Worm (Caenorhabditis elegans) whole organism, midembryonic: ENCODE data around the gene trmt-10A.
"Not testable (repeated sequence)": the region's sequence is repeated elsewhere in the genome, so short reads cannot be mapped to it uniquely, and the experiment has no call there.

Experiments used
- T22C8.4 ChIP-seq: fragments of 200-800 bp; sonication (Bioruptor generic); IDR thresholded peaks from 2 replicates; pipeline ENCODE4 v1.3.6; 2022; ENCODE audit warnings: missing genetic modification characterization, missing compliant biosample characterization
- cog-1 ChIP-seq: sonication (generic microtip); optimal IDR thresholded peaks from 2 replicates; lab custom pipeline; 2016; ENCODE audit warnings: missing genetic modification characterization, missing compliant biosample characterization
- flt-1 ChIP-seq: fragments of 200-800 bp; sonication (Bioruptor generic); IDR thresholded peaks from 2 replicates; pipeline ENCODE4 v1.3.6; 2022; ENCODE audit warnings: missing genetic modification characterization, missing compliant biosample characterization
- klf-2 ChIP-seq: fragments of 200-800 bp; sonication (Bioruptor generic); conservative IDR thresholded peaks from 2 replicates; pipeline ENCODE4 v1.3.6; 2022; ENCODE audit warnings: missing genetic modification reagents, missing genetic modification characterization, missing compliant biosample characterization
- med-1 ChIP-seq: sonication (generic microtip); optimal IDR thresholded peaks from 2 replicates; lab custom pipeline; 2017; ENCODE audit warnings: missing genetic modification characterization, mild to moderate bottlenecking, missing compliant biosample characterization, antibody characterized with exemption, missing genetic modification reagents; ENCODE audit not compliant: insufficient read depth
- ref-1 ChIP-seq: fragments of 200-800 bp; sonication (Bioruptor generic); conservative IDR thresholded peaks from 2 replicates; pipeline ENCODE4 v1.3.6; 2022; ENCODE audit warnings: missing genetic modification reagents, missing genetic modification characterization, missing compliant biosample characterization
- tab-1 ChIP-seq: fragments of 200-800 bp; sonication (Bioruptor generic); IDR thresholded peaks from 2 replicates; pipeline ENCODE4 v1.3.6; 2022; ENCODE audit warnings: missing genetic modification characterization, missing compliant biosample characterization
- ztf-23 ChIP-seq: fragments of 200-800 bp; sonication (Bioruptor generic); IDR thresholded peaks from 2 replicates; pipeline ENCODE4 v1.3.6; 2022; ENCODE audit warnings: missing genetic modification reagents, missing genetic modification characterization, missing compliant biosample characterization
- ztf-29 ChIP-seq: fragments of 200-800 bp; sonication (Bioruptor generic); IDR thresholded peaks from 2 replicates; pipeline ENCODE4 v1.3.6; 2022; ENCODE audit warnings: missing genetic modification reagents, missing genetic modification characterization, missing compliant biosample characterization

Gene trmt-10A

ce11 chrIV:9903608-9904007 lies 28.4 kb downstream of the trmt-10A start, which contains the start of gene best-13:
best-13 (plus strand) TSS chrIV:9903908.
- TF ChIP-seq ref-1 (GFP tag; lab: Robert Waterston, UW) (no peak), cog-1 (tag; lab: Kevin White, UChicago) (no peak), med-1 (GFP tag; lab: Kevin White, UChicago) (no peak), tab-1 (GFP tag; lab: Robert Waterston, UW) (no peak), T22C8.4 (GFP tag; lab: Robert Waterston, UW) (no peak), flt-1 (no peak), ztf-23 (no peak)

- TF ChIP-seq cog-1 (tag; lab: Kevin White, UChicago), result no peak
- no peak for TF ChIP-seq klf-2 (GFP tag; lab: Robert Waterston, UW)
- no peak for TF ChIP-seq ztf-29
- no peak for TF ChIP-seq ztf-23
- no peak for TF ChIP-seq ref-1 (GFP tag; lab: Robert Waterston, UW)
- TF ChIP-seq flt-1, result no peak
Measured at ce11 chrIV:9899227-9899626, 32.8 kb downstream of the trmt-10A start.

ce11 chrIV:9898712-9899111 lies 33.3 kb downstream of the trmt-10A start, which contains the start of gene tbc-3:
tbc-3 (plus strand) TSS chrIV:9899012.
- no peak for TF ChIP-seq med-1 (GFP tag; lab: Kevin White, UChicago)
- no peak for TF ChIP-seq T22C8.4 (GFP tag; lab: Robert Waterston, UW)
- TF ChIP-seq klf-2 (GFP tag; lab: Robert Waterston, UW), result no peak
- TF ChIP-seq ztf-29, result no peak
- TF ChIP-seq cog-1 (tag; lab: Kevin White, UChicago), result no peak
- TF ChIP-seq tab-1 (GFP tag; lab: Robert Waterston, UW), result no peak
- TF ChIP-seq flt-1, result no peak
- no peak for TF ChIP-seq ref-1 (GFP tag; lab: Robert Waterston, UW)
- no peak for TF ChIP-seq ztf-23

ce11 chrIV:9895088-9895487 lies 36.9 kb downstream of the trmt-10A start, which contains the start of gene ssp-32:
ssp-32 (plus strand) TSS chrIV:9895388.
- TF ChIP-seq med-1 (GFP tag; lab: Kevin White, UChicago) (no peak), T22C8.4 (GFP tag; lab: Robert Waterston, UW) (no peak), tab-1 (GFP tag; lab: Robert Waterston, UW) (no peak), cog-1 (tag; lab: Kevin White, UChicago) (no peak), ztf-23 (no peak), ref-1 (GFP tag; lab: Robert Waterston, UW) (no peak), ztf-29 (no peak), flt-1 (no peak), klf-2 (GFP tag; lab: Robert Waterston, UW) (no peak)

ce11 chrIV:9894331-9894730 lies 37.7 kb downstream of the trmt-10A start, which contains the start of gene msp-77:
msp-77 (plus strand) TSS chrIV:9894631.
- TF ChIP-seq med-1 (GFP tag; lab: Kevin White, UChicago); flt-1; tab-1 (GFP tag; lab: Robert Waterston, UW): not testable (repeated sequence)

- not testable (repeated sequence) for TF ChIP-seq cog-1 (tag; lab: Kevin White, UChicago); ref-1 (GFP tag; lab: Robert Waterston, UW); T22C8.4 (GFP tag; lab: Robert Waterston, UW)
Measured at ce11 chrIV:9893649-9894048, 38.4 kb downstream of the trmt-10A start, which contains the start of gene sss-1. sss-1 (minus strand) TSS chrIV:9893749.

- TF ChIP-seq ref-1 (GFP tag; lab: Robert Waterston, UW) (no peak), cog-1 (tag; lab: Kevin White, UChicago) (no peak), tab-1 (GFP tag; lab: Robert Waterston, UW) (no peak), ztf-23 (no peak), klf-2 (GFP tag; lab: Robert Waterston, UW) (no peak), med-1 (GFP tag; lab: Kevin White, UChicago) (no peak), flt-1 (no peak), ztf-29 (no peak), T22C8.4 (GFP tag; lab: Robert Waterston, UW) (no peak)
Measured at ce11 chrIV:9891938-9892337, 40.1 kb downstream of the trmt-10A start, which contains the start of gene F32B6.4. F32B6.4 (minus strand) TSS chrIV:9892038.

- TF ChIP-seq flt-1, result no peak
- TF ChIP-seq cog-1 (tag; lab: Kevin White, UChicago), result no peak
- TF ChIP-seq T22C8.4 (GFP tag; lab: Robert Waterston, UW), result no peak
- no peak for TF ChIP-seq tab-1 (GFP tag; lab: Robert Waterston, UW)
- TF ChIP-seq ztf-29, result no peak
- TF ChIP-seq ztf-23, result no peak
- no peak for TF ChIP-seq med-1 (GFP tag; lab: Kevin White, UChicago)
- no peak for TF ChIP-seq ref-1 (GFP tag; lab: Robert Waterston, UW)
- TF ChIP-seq klf-2 (GFP tag; lab: Robert Waterston, UW), result no peak
Measured at ce11 chrIV:9889857-9890256, 42.2 kb downstream of the trmt-10A start, which contains the start of gene ttbk-3. ttbk-3 (minus strand) TSS chrIV:9889957.

ce11 chrIV:9884257-9884656 lies 47.8 kb downstream of the trmt-10A start, which contains the start of the genes prp-18 and mccc-1:
prp-18 (minus strand) TSS chrIV:9884383.
mccc-1 (plus strand) TSS chrIV:9884570.
- TF ChIP-seq klf-2 (GFP tag; lab: Robert Waterston, UW), result no peak
- no peak for TF ChIP-seq med-1 (GFP tag; lab: Kevin White, UChicago)
- TF ChIP-seq cog-1 (tag; lab: Kevin White, UChicago), result no peak
- no peak for TF ChIP-seq ref-1 (GFP tag; lab: Robert Waterston, UW)
